Fruit fly (Drosophila melanogaster): ENCODE data around the gene Taf3.
A peak's percentile ranks its signal among the peaks of the same experiment; 100 is the strongest.

dm6 chr4:443592-444257 lies 22.9 kb downstream of the Taf3 start, which contains the start of gene lgs:
- TF ChIP-seq CG8119 (GFP tag; IDR thresholded peaks at IDR 0.05) (no peak), CG7368 (GFP tag; optimal IDR thresholded peaks at IDR 0.05) (no peak), fd59A (GFP tag; optimal IDR thresholded peaks at IDR 0.05) (no peak), Hr39 (GFP tag; optimal IDR thresholded peaks at IDR 0.05) (no peak), fd85E (GFP tag; optimal IDR thresholded peaks at IDR 0.05) (no peak), CG6854 (GFP tag; optimal IDR thresholded peaks at IDR 0.05) (no peak), CG8319 (GFP tag; optimal IDR thresholded peaks at IDR 0.05) (no peak), CG34406 (GFP tag; optimal IDR thresholded peaks at IDR 0.05) (no peak), fkh (GFP tag; optimal IDR thresholded peaks at IDR 0.05) (no peak), Sox102F (GFP tag; optimal IDR thresholded peaks at IDR 0.05) (no peak), CG8632 (GFP tag; optimal IDR thresholded peaks at IDR 0.05) (no peak), Blimp-1 (GFP tag; optimal IDR thresholded peaks at IDR 0.05) (no peak), esn (GFP tag; optimal IDR thresholded peaks at IDR 0.05) (peak; percentile 53), OdsH (GFP tag; optimal IDR thresholded peaks at IDR 0.05) (peak; percentile 21)
